Worm (Caenorhabditis elegans) whole organism, L2 larva: ENCODE data around the gene F13H8.3.

ENCODE experiments used
- C34F6.9 ChIP-seq: fragments of 150-350 bp; optimal IDR thresholded peaks from 2 replicates; lab custom pipeline; 2014; ENCODE audit warnings: missing biosample characterization, missing genetic modification characterization
- F13H6.1 ChIP-seq: sonication (generic microtip); optimal IDR thresholded peaks from 2 replicates; lab custom pipeline; 2016; ENCODE audit warnings: missing genetic modification characterization, missing compliant biosample characterization
- R02D3.7 ChIP-seq: fragments of 150-350 bp; optimal IDR thresholded peaks from 2 replicates; lab custom pipeline; 2014; ENCODE audit warnings: missing biosample characterization, missing genetic modification characterization
- Y55F3AM.14 ChIP-seq: fragments of 200-800 bp; sonication (Bioruptor generic); optimal IDR thresholded peaks from 2 replicates; lab custom pipeline; 2018; ENCODE audit warnings: mild to moderate bottlenecking, missing genetic modification characterization, missing compliant biosample characterization
- ZK546.5 ChIP-seq: sonication (generic microtip); optimal IDR thresholded peaks from 2 replicates; lab custom pipeline; 2017; ENCODE audit warnings: missing biosample characterization, missing genetic modification characterization
- alr-1 ChIP-seq: fragments of 150-350 bp; optimal IDR thresholded peaks from 2 replicates; lab custom pipeline; 2014; ENCODE audit warnings: missing biosample characterization, missing genetic modification characterization
- aly-2 ChIP-seq: fragments of 150-350 bp; optimal IDR thresholded peaks from 2 replicates; lab custom pipeline; 2014; ENCODE audit warnings: missing biosample characterization, missing genetic modification characterization
- blmp-1 ChIP-seq: sonication (generic microtip); optimal IDR thresholded peaks from 2 replicates; lab custom pipeline; 2017; ENCODE audit warnings: missing genetic modification characterization, mild to moderate bottlenecking, missing compliant biosample characterization, antibody characterized with exemption, moderate library complexity; ENCODE audit not compliant: insufficient read depth
- ceh-16 ChIP-seq: fragments of 150-350 bp; optimal IDR thresholded peaks from 2 replicates; lab custom pipeline; 2014; ENCODE audit warnings: missing biosample characterization, missing genetic modification characterization
- ceh-82 ChIP-seq: fragments of 150-350 bp; optimal IDR thresholded peaks from 2 replicates; lab custom pipeline; 2014; ENCODE audit warnings: missing biosample characterization, missing genetic modification characterization
- dmd-4 ChIP-seq: sonication (generic microtip); optimal IDR thresholded peaks from 2 replicates; lab custom pipeline; 2017; ENCODE audit warnings: missing biosample characterization, missing genetic modification characterization
- elt-1 ChIP-seq: fragments of 150-350 bp; optimal IDR thresholded peaks from 2 replicates; lab custom pipeline; 2014; ENCODE audit warnings: missing biosample characterization, missing genetic modification characterization
- elt-3 ChIP-seq: sonication (generic microtip); optimal IDR thresholded peaks from 2 replicates; lab custom pipeline; 2017; ENCODE audit warnings: missing biosample characterization, missing genetic modification characterization
- lin-13 ChIP-seq: fragments of 150-350 bp; optimal IDR thresholded peaks from 2 replicates; lab custom pipeline; 2014; ENCODE audit warnings: missing biosample characterization, missing genetic modification reagents, missing genetic modification characterization
- lsy-2 ChIP-seq, 2 experiments: fragments of 150-350 bp in 1 of 2; sonication (generic microtip) in 1 of 2; optimal IDR thresholded peaks; 2 replicates each; lab custom pipeline; 2014 to 2017; ENCODE audit warnings: missing biosample characterization in 2 of 2, missing genetic modification characterization in 2 of 2
- mdl-1 ChIP-seq, 2 experiments: fragments of 150-350 bp in 1 of 2; sonication (generic microtip) in 1 of 2; optimal IDR thresholded peaks; 2 replicates each; lab custom pipeline; 2017; ENCODE audit warnings: missing biosample characterization in 2 of 2, missing genetic modification characterization in 2 of 2
- nhr-10 ChIP-seq: sonication (generic microtip); optimal IDR thresholded peaks from 2 replicates; lab custom pipeline; 2017; ENCODE audit warnings: missing biosample characterization, missing genetic modification characterization
- nhr-11 ChIP-seq: fragments of 150-350 bp; optimal IDR thresholded peaks from 2 replicates; lab custom pipeline; 2014; ENCODE audit warnings: missing biosample characterization, missing genetic modification characterization
- nhr-12 ChIP-seq: fragments of 150-350 bp; optimal IDR thresholded peaks from 2 replicates; lab custom pipeline; 2014; ENCODE audit warnings: missing biosample characterization, missing genetic modification characterization
- nhr-129 ChIP-seq: fragments of 150-350 bp; optimal IDR thresholded peaks from 2 replicates; lab custom pipeline; 2014; ENCODE audit warnings: missing biosample characterization, missing genetic modification characterization
- nhr-23 ChIP-seq: fragments of 150-350 bp; optimal IDR thresholded peaks from 2 replicates; lab custom pipeline; 2014; ENCODE audit warnings: missing biosample characterization, missing genetic modification reagents, missing genetic modification characterization
- nhr-25 ChIP-seq: fragments of 150-350 bp; sonication (generic microtip); optimal IDR thresholded peaks from 3 replicates; lab custom pipeline; 2014; ENCODE audit warnings: missing biosample characterization, missing genetic modification characterization
- nhr-6 ChIP-seq: fragments of 150-350 bp; optimal IDR thresholded peaks from 2 replicates; lab custom pipeline; 2014; ENCODE audit warnings: missing biosample characterization, missing genetic modification characterization
- nhr-77 ChIP-seq: fragments of 150-350 bp; optimal IDR thresholded peaks from 2 replicates; lab custom pipeline; 2014; ENCODE audit warnings: missing biosample characterization, missing genetic modification characterization
- peb-1 ChIP-seq: fragments of 150-350 bp; optimal IDR thresholded peaks from 2 replicates; lab custom pipeline; 2014; ENCODE audit warnings: missing biosample characterization, missing genetic modification characterization
- sem-4 ChIP-seq: fragments of 150-350 bp; optimal IDR thresholded peaks from 2 replicates; lab custom pipeline; 2014; ENCODE audit warnings: missing biosample characterization, missing genetic modification reagents, missing genetic modification characterization
- sma-3 ChIP-seq: sonication (generic microtip); optimal IDR thresholded peaks from 2 replicates; lab custom pipeline; 2016; ENCODE audit warnings: missing genetic modification reagents, missing genetic modification characterization, missing compliant biosample characterization
- sma-9 ChIP-seq, 2 experiments: fragments of 150-350 bp in 1 of 2; sonication (generic microtip) in 1 of 2; optimal IDR thresholded peaks; 2 replicates each; lab custom pipeline; 2014 to 2016; ENCODE audit warnings: missing genetic modification characterization in 2 of 2, mild to moderate bottlenecking in 1 of 2, missing biosample characterization in 1 of 2, missing compliant biosample characterization in 1 of 2, missing genetic modification reagents in 1 of 2, moderate library complexity in 1 of 2
- unc-39 ChIP-seq: fragments of 150-350 bp; optimal IDR thresholded peaks from 2 replicates; lab custom pipeline; 2014; ENCODE audit warnings: missing biosample characterization, missing genetic modification characterization
- unc-55 ChIP-seq: fragments of 150-350 bp; sonication (generic microtip); optimal IDR thresholded peaks from 3 replicates; lab custom pipeline; 2014; ENCODE audit warnings: missing biosample characterization, missing genetic modification reagents, missing genetic modification characterization
- unc-62 ChIP-seq: fragments of 150-350 bp; optimal IDR thresholded peaks from 2 replicates; lab custom pipeline; 2014; ENCODE audit warnings: missing biosample characterization, missing genetic modification reagents, missing genetic modification characterization
- zag-1 ChIP-seq: fragments of 150-350 bp; optimal IDR thresholded peaks from 2 replicates; lab custom pipeline; 2014; ENCODE audit warnings: missing biosample characterization, missing genetic modification characterization
- ztf-1 ChIP-seq: fragments of 200-800 bp; sonication (Bioruptor generic); conservative IDR thresholded peaks from 2 replicates; pipeline ENCODE4 v1.3.6; 2022; ENCODE audit warnings: missing genetic modification characterization, missing compliant biosample characterization
- ztf-11 ChIP-seq: sonication (generic microtip); optimal IDR thresholded peaks from 2 replicates; lab custom pipeline; 2017; ENCODE audit warnings: missing biosample characterization, missing genetic modification characterization
- ztf-4 ChIP-seq: fragments of 150-350 bp; optimal IDR thresholded peaks from 2 replicates; lab custom pipeline; 2014; ENCODE audit warnings: missing biosample characterization, missing genetic modification characterization

Gene F13H8.3

DNA sequence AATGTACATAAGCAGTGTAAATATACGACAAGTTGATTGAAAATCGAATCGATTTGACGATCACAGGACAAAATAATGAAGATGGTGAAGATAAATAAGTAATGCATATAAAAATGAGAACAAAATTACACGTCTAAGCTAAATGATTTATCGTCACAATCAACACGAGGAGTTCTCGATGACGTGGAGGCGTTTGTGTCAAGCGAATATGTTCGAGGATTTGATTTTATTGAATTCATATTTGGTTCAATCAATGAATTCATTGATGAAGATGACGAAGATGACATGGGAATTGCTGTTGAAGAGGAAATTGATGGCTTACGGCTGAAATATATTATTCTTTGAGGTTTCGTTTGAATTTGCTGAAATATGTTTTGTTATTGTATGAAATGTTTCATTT lies 28.7 kb downstream of the F13H8.3 start, which contains the start of gene nyn-3:
TSS of gene nyn-3 (minus strand) at position 101 of the 400 bp plus-strand sequence.
- no peak for TF ChIP-seq ztf-4 (tag; lab: Kevin White, UChicago)
- no peak for TF ChIP-seq nhr-77 (tag; lab: Kevin White, UChicago)
- TF ChIP-seq nhr-129 (tag; lab: Kevin White, UChicago): no peak
- TF ChIP-seq unc-55: no peak
- TF ChIP-seq aly-2 (tag; lab: Kevin White, UChicago): no peak
- TF ChIP-seq nhr-6: no peak
- no peak for TF ChIP-seq Y55F3AM.14 (GFP tag; lab: Kevin White, UChicago)
- no peak for TF ChIP-seq lin-13 (GFP tag; lab: Kevin White, UChicago)
- no peak for TF ChIP-seq dmd-4 (tag; lab: Kevin White, UChicago)
- TF ChIP-seq unc-39 (tag; lab: Kevin White, UChicago): no peak
- no peak for TF ChIP-seq nhr-10 (tag; lab: Kevin White, UChicago)

ce11 chrII:6294261-6294660 lies 30.5 kb downstream of the F13H8.3 start, which contains the start of gene mps-1:
TSS of gene mps-1 (minus strand) at chrII:6294361.
- TF ChIP-seq lsy-2 (tag; optimal IDR thresholded peaks at IDR 0.05; lab: Kevin White, UChicago): no peak
- no peak for TF ChIP-seq F13H6.1 (tag; lab: Kevin White, UChicago)
- TF ChIP-seq nhr-10 (tag; lab: Kevin White, UChicago): no peak
- TF ChIP-seq ceh-16 (tag; lab: Kevin White, UChicago): no peak
- no peak for TF ChIP-seq unc-55
- no peak for TF ChIP-seq C34F6.9 (tag; lab: Kevin White, UChicago)
- no peak for TF ChIP-seq ztf-1
- TF ChIP-seq peb-1 (tag; lab: Kevin White, UChicago): no peak
- TF ChIP-seq sem-4 (tag; lab: Kevin White, UChicago): no peak
- TF ChIP-seq elt-3 (tag; lab: Kevin White, UChicago): no peak
- TF ChIP-seq elt-1: no peak
- TF ChIP-seq ztf-4 (tag; lab: Kevin White, UChicago): no peak
- TF ChIP-seq nhr-23: no peak
- TF ChIP-seq lin-13 (GFP tag; lab: Kevin White, UChicago): no peak
- TF ChIP-seq ztf-11 (tag; lab: Kevin White, UChicago): no peak
- no peak for TF ChIP-seq zag-1 (tag; lab: Kevin White, UChicago)
- TF ChIP-seq dmd-4 (tag; lab: Kevin White, UChicago): no peak
- no peak for TF ChIP-seq alr-1
- no peak for TF ChIP-seq sma-3 (GFP tag; lab: Kevin White, UChicago)

ce11 chrII:6303209-6303740 lies 39.5 kb downstream of the F13H8.3 start, which contains the start of gene C29F5.1:
TSS of gene C29F5.1 (plus strand) at chrII:6303525.
- TF ChIP-seq nhr-77 (tag; lab: Kevin White, UChicago): no peak
- peak; percentile 46 for TF ChIP-seq nhr-129 (tag; lab: Kevin White, UChicago)
- no peak for TF ChIP-seq mdl-1 (tag; optimal IDR thresholded peaks at IDR 0.05; lab: Kevin White, UChicago)
- TF ChIP-seq sma-9 (GFP tag; optimal IDR thresholded peaks at IDR 0.05; lab: Kevin White, UChicago): peak; percentile 6
- TF ChIP-seq sma-9 (tag; optimal IDR thresholded peaks at IDR 0.05; lab: Kevin White, UChicago): no peak
- no peak for TF ChIP-seq blmp-1 (tag; lab: Kevin White, UChicago)
- TF ChIP-seq nhr-12: no peak
- no peak for TF ChIP-seq elt-1
- no peak for TF ChIP-seq ceh-82
- TF ChIP-seq F13H6.1 (tag; lab: Kevin White, UChicago): peak; percentile 11

ce11 chrII:6306125-6306524 lies 42.3 kb downstream of the F13H8.3 start, which contains the start of gene C29F5.8:
TSS of gene C29F5.8 (plus strand) at chrII:6306425.
- TF ChIP-seq nhr-6: no peak
- no peak for TF ChIP-seq ceh-16 (tag; lab: Kevin White, UChicago)
- no peak for TF ChIP-seq aly-2 (tag; lab: Kevin White, UChicago)
- TF ChIP-seq nhr-25: no peak
- no peak for TF ChIP-seq nhr-11
- TF ChIP-seq ZK546.5 (tag; lab: Kevin White, UChicago): no peak
- TF ChIP-seq Y55F3AM.14 (GFP tag; lab: Kevin White, UChicago): no peak
- TF ChIP-seq elt-1: no peak
- TF ChIP-seq lsy-2 (tag; optimal IDR thresholded peaks at IDR 0.05; lab: Kevin White, UChicago): no peak
- no peak for TF ChIP-seq sma-9 (GFP tag; optimal IDR thresholded peaks at IDR 0.05; lab: Kevin White, UChicago)
- no peak for TF ChIP-seq sma-9 (tag; optimal IDR thresholded peaks at IDR 0.05; lab: Kevin White, UChicago)
- TF ChIP-seq F13H6.1 (tag; lab: Kevin White, UChicago): no peak
- no peak for TF ChIP-seq R02D3.7
- no peak for TF ChIP-seq nhr-10 (tag; lab: Kevin White, UChicago)
- no peak for TF ChIP-seq sem-4 (tag; lab: Kevin White, UChicago)
- no peak for TF ChIP-seq elt-3 (tag; lab: Kevin White, UChicago)
- no peak for TF ChIP-seq sma-3 (GFP tag; lab: Kevin White, UChicago)
- TF ChIP-seq unc-62 (GFP tag; lab: Kevin White, UChicago): no peak
- no peak for TF ChIP-seq unc-55
- no peak for TF ChIP-seq lin-13 (GFP tag; lab: Kevin White, UChicago)
